Fruit fly (Drosophila melanogaster) whole organism, embryonic: Measurements from ENCODE around the gene Fancd2.
A peak's percentile ranks its signal among the peaks of the same experiment; 100 is the strongest.

Source experiments
- ATbp ChIP-seq: fragments of 200-800 bp; sonication (Bioruptor generic); optimal IDR thresholded peaks from 2 replicates; lab custom pipeline; 2017; ENCODE audit warnings: missing biosample characterization, mild to moderate bottlenecking, missing genetic modification characterization, missing genetic modification reagents
- Atf6 ChIP-seq: fragments of 200-800 bp; sonication (Bioruptor generic); IDR thresholded peaks from 2 replicates; pipeline ENCODE4 v1.3.6; 2022; ENCODE audit warnings: missing biosample characterization, missing genetic modification characterization
- CG10366 ChIP-seq: fragments of 200-800 bp; sonication (Bioruptor generic); IDR thresholded peaks from 2 replicates; pipeline ENCODE4 v1.3.6; 2022; ENCODE audit warnings: missing biosample characterization, missing genetic modification characterization
- CG10654 ChIP-seq: fragments of 200-800 bp; sonication (Bioruptor generic); optimal IDR thresholded peaks from 2 replicates; lab custom pipeline; 2016; ENCODE audit warnings: missing biosample characterization, missing genetic modification characterization
- CG12155 ChIP-seq: fragments of 200-800 bp; sonication (Bioruptor generic); optimal IDR thresholded peaks from 3 replicates; lab custom pipeline; 2016; ENCODE audit warnings: missing biosample characterization, missing genetic modification characterization
- CG13296 ChIP-seq: fragments of 200-800 bp; sonication (Bioruptor generic); optimal IDR thresholded peaks from 3 replicates; lab custom pipeline; 2018; ENCODE audit warnings: missing biosample characterization, mild to moderate bottlenecking, missing genetic modification characterization
- CG34376 ChIP-seq: fragments of 200-800 bp; sonication (Bioruptor generic); optimal IDR thresholded peaks from 2 replicates; lab custom pipeline; 2018; ENCODE audit warnings: missing biosample characterization, mild to moderate bottlenecking, missing genetic modification characterization
- CG4820 ChIP-seq: fragments of 200-800 bp; sonication (Bioruptor generic); optimal IDR thresholded peaks from 3 replicates; lab custom pipeline; 2016; ENCODE audit warnings: missing biosample characterization, missing genetic modification characterization
- CG5245 ChIP-seq: fragments of 200-800 bp; sonication (Bioruptor generic); optimal IDR thresholded peaks from 3 replicates; lab custom pipeline; 2016; ENCODE audit warnings: missing biosample characterization, missing genetic modification characterization
- CG5953 ChIP-seq: fragments of 200-800 bp; sonication (Bioruptor generic); IDR thresholded peaks from 2 replicates; pipeline ENCODE4 v1.3.6; 2022; ENCODE audit warnings: missing biosample characterization, missing genetic modification characterization
- CG6854 ChIP-seq: fragments of 200-800 bp; sonication (Bioruptor generic); optimal IDR thresholded peaks from 3 replicates; lab custom pipeline; 2017; ENCODE audit warnings: missing biosample characterization, mild to moderate bottlenecking, missing genetic modification characterization
- CG8388 ChIP-seq: fragments of 200-800 bp; sonication (Bioruptor generic); optimal IDR thresholded peaks from 2 replicates; lab custom pipeline; 2019; ENCODE audit warnings: missing biosample characterization, mild to moderate bottlenecking, missing genetic modification characterization, moderate library complexity
- CG9437 ChIP-seq: fragments of 200-800 bp; sonication (Bioruptor generic); optimal IDR thresholded peaks from 2 replicates; lab custom pipeline; 2018; ENCODE audit warnings: missing biosample characterization, mild to moderate bottlenecking, missing genetic modification characterization
- Dip3 ChIP-seq: fragments of 200-800 bp; sonication (Bioruptor generic); optimal IDR thresholded peaks from 3 replicates; lab custom pipeline; 2016; ENCODE audit warnings: missing biosample characterization, missing genetic modification characterization
- Drgx ChIP-seq: fragments of 200-800 bp; sonication (Bioruptor generic); IDR thresholded peaks from 2 replicates; pipeline ENCODE4 v1.3.6; 2022; ENCODE audit warnings: missing biosample characterization, missing genetic modification characterization
- Fer3 ChIP-seq: fragments of 200-800 bp; sonication (Bioruptor generic); optimal IDR thresholded peaks from 2 replicates; lab custom pipeline; 2018; ENCODE audit warnings: missing biosample characterization, mild to moderate bottlenecking, missing genetic modification characterization, moderate library complexity
- H2.0 ChIP-seq: fragments of 200-800 bp; sonication (Bioruptor generic); IDR thresholded peaks from 2 replicates; pipeline ENCODE4 v1.3.6; 2022; ENCODE audit warnings: missing biosample characterization, missing genetic modification characterization
- Hr39 ChIP-seq: fragments of >200 bp; optimal IDR thresholded peaks from 2 replicates; lab custom pipeline; 2017
- MESR4 ChIP-seq: fragments of 200-800 bp; sonication (Bioruptor generic); optimal IDR thresholded peaks from 2 replicates; lab custom pipeline; 2018; ENCODE audit warnings: missing biosample characterization, mild to moderate bottlenecking, missing genetic modification characterization, moderate library complexity
- Oaz ChIP-seq: fragments of 200-800 bp; sonication (Bioruptor generic); IDR thresholded peaks from 2 replicates; pipeline ENCODE4 v1.3.6; 2022; ENCODE audit warnings: missing biosample characterization, missing genetic modification characterization
- Pdp1 ChIP-seq, 2 experiments: fragments of 200-800 bp; sonication (Bioruptor generic); optimal IDR thresholded peaks; 3 replicates each; lab custom pipeline; 2016; ENCODE audit warnings: missing biosample characterization in 2 of 2, missing genetic modification characterization in 2 of 2, mild to moderate bottlenecking in 1 of 2, moderate library complexity in 1 of 2
- Ssrp ChIP-seq: fragments of 200-800 bp; sonication (Bioruptor generic); optimal IDR thresholded peaks from 2 replicates; lab custom pipeline; 2018; ENCODE audit warnings: missing biosample characterization, mild to moderate bottlenecking, missing genetic modification characterization, moderate library complexity
- TFAM ChIP-seq: fragments of 200-800 bp; sonication (Bioruptor generic); optimal IDR thresholded peaks from 2 replicates; lab custom pipeline; 2017; ENCODE audit warnings: missing biosample characterization, missing genetic modification characterization, inconsistent platforms
- abd-A ChIP-seq: fragments of 200-800 bp; sonication (Bioruptor generic); optimal IDR thresholded peaks from 3 replicates; lab custom pipeline; 2019; ENCODE audit warnings: missing biosample characterization, mild to moderate bottlenecking, missing genetic modification characterization, moderate library complexity
- bsh ChIP-seq, 2 experiments: fragments of 200-800 bp; sonication (Bioruptor generic); optimal IDR thresholded peaks; 2 replicates each; lab custom pipeline; 2017 to 2018; ENCODE audit warnings: mild to moderate bottlenecking in 2 of 2, missing biosample characterization in 2 of 2, missing genetic modification characterization in 2 of 2, moderate library complexity in 1 of 2
- cad ChIP-seq: fragments of >200 bp; optimal IDR thresholded peaks from 2 replicates; lab custom pipeline; 2017; ENCODE audit warnings: missing biosample characterization, missing genetic modification characterization
- corto ChIP-seq: fragments of 200-800 bp; sonication (Bioruptor generic); optimal IDR thresholded peaks from 2 replicates; lab custom pipeline; 2016; ENCODE audit warnings: missing biosample characterization, mild to moderate bottlenecking, missing genetic modification characterization, moderate library complexity
- dan ChIP-seq: fragments of 200-800 bp; sonication (Bioruptor generic); IDR thresholded peaks from 2 replicates; pipeline ENCODE4 v1.3.6; 2022; ENCODE audit warnings: missing biosample characterization, missing genetic modification characterization
- gro ChIP-seq: fragments of 200-800 bp; sonication (Bioruptor generic); optimal IDR thresholded peaks from 2 replicates; lab custom pipeline; 2016; ENCODE audit warnings: missing biosample characterization, missing genetic modification characterization
- gsb ChIP-seq: fragments of 200-800 bp; sonication (Bioruptor generic); IDR thresholded peaks from 2 replicates; pipeline ENCODE4 v1.3.6; 2022; ENCODE audit warnings: missing biosample characterization, missing genetic modification characterization
- gt ChIP-seq: fragments of 200-800 bp; sonication (Bioruptor generic); IDR thresholded peaks from 2 replicates; pipeline ENCODE4 v1.3.6; 2022; ENCODE audit warnings: missing biosample characterization, missing genetic modification characterization
- ind ChIP-seq: fragments of 200-800 bp; sonication (Bioruptor generic); optimal IDR thresholded peaks from 3 replicates; lab custom pipeline; 2016; ENCODE audit warnings: missing biosample characterization, missing genetic modification characterization
- klu ChIP-seq: fragments of 200-800 bp; sonication (Bioruptor generic); IDR thresholded peaks from 2 replicates; pipeline ENCODE4 v1.3.6; 2022; ENCODE audit warnings: missing biosample characterization, missing genetic modification characterization
- lbe ChIP-seq: fragments of 200-800 bp; sonication (Bioruptor generic); optimal IDR thresholded peaks from 2 replicates; lab custom pipeline; 2016; ENCODE audit warnings: missing biosample characterization, mild to moderate bottlenecking, missing genetic modification characterization
- lilli ChIP-seq: fragments of 200-800 bp; sonication (Bioruptor generic); optimal IDR thresholded peaks from 3 replicates; lab custom pipeline; 2016; ENCODE audit warnings: missing biosample characterization, missing genetic modification characterization
- mld ChIP-seq: fragments of 200-800 bp; sonication (Bioruptor generic); IDR thresholded peaks from 3 replicates; pipeline ENCODE4 v1.3.6; 2022; ENCODE audit warnings: missing biosample characterization, missing genetic modification characterization; ENCODE audit not compliant: partially characterized antibody
- nerfin-1 ChIP-seq: fragments of 200-800 bp; sonication (Bioruptor generic); optimal IDR thresholded peaks from 3 replicates; lab custom pipeline; 2019; ENCODE audit warnings: missing biosample characterization, mild to moderate bottlenecking, missing genetic modification characterization, moderate library complexity
- nom ChIP-seq: fragments of 200-800 bp; sonication (Bioruptor generic); optimal IDR thresholded peaks from 2 replicates; lab custom pipeline; 2017; ENCODE audit warnings: missing biosample characterization, missing genetic modification characterization, mild to moderate bottlenecking, moderate library complexity, missing genetic modification reagents
- sc ChIP-seq, 3 experiments: fragments of >200 bp in 2 of 3; fragments of 200-800 bp in 1 of 3; sonication (Bioruptor generic) in 1 of 3; optimal IDR thresholded peaks; 2 replicates in 2 of 3; 3 replicates in 1 of 3; lab custom pipeline; 2017; ENCODE audit warnings: mild to moderate bottlenecking in 1 of 3, missing biosample characterization in 1 of 3, missing genetic modification characterization in 1 of 3, missing genetic modification reagents in 1 of 3
- sens ChIP-seq: fragments of 200-800 bp; sonication (Bioruptor generic); peaks from one replicate; lab custom pipeline; 2016; ENCODE audit warnings: missing biosample characterization, missing genetic modification characterization
- seq ChIP-seq: fragments of 200-800 bp; sonication (Bioruptor generic); IDR thresholded peaks from 2 replicates; pipeline ENCODE4 v1.3.6; 2022; ENCODE audit warnings: missing biosample characterization, missing genetic modification characterization
- slp2 ChIP-seq: fragments of 200-800 bp; sonication (Bioruptor generic); optimal IDR thresholded peaks from 2 replicates; lab custom pipeline; 2016; ENCODE audit warnings: missing biosample characterization, missing genetic modification characterization
- sqz ChIP-seq: fragments of 200-800 bp; sonication (Bioruptor generic); optimal IDR thresholded peaks from 3 replicates; lab custom pipeline; 2018; ENCODE audit warnings: missing biosample characterization, mild to moderate bottlenecking, missing genetic modification characterization
- stwl ChIP-seq: fragments of 200-800 bp; sonication (Bioruptor generic); optimal IDR thresholded peaks from 3 replicates; lab custom pipeline; 2018; ENCODE audit warnings: missing biosample characterization, mild to moderate bottlenecking, missing genetic modification characterization, moderate library complexity

The Fancd2 gene

dm6 chr3R:20788559-20788958 lies 27.4 kb downstream of the Fancd2 start:
- TF ChIP-seq nerfin-1 (tag; lab: Kevin White, UChicago) (peak; percentile 72), sqz (peak; percentile 62), CG4820 (GFP tag; lab: Kevin White, UChicago) (no peak), Pdp1 (GFP tag; optimal IDR thresholded peaks at IDR 0.05; lab: Kevin White, UChicago) (no peak), CG6854 (GFP tag; lab: Kevin White, UChicago) (no peak), Fer3 (no peak), Ssrp (tag; lab: Kevin White, UChicago) (no peak), seq (GFP tag; lab: Robert Waterston, UW) (peak; percentile 37; the same call in 1 of the 2 replicates)
- TF ChIP-seq, all 482 proteins: peak for 3

DNA sequence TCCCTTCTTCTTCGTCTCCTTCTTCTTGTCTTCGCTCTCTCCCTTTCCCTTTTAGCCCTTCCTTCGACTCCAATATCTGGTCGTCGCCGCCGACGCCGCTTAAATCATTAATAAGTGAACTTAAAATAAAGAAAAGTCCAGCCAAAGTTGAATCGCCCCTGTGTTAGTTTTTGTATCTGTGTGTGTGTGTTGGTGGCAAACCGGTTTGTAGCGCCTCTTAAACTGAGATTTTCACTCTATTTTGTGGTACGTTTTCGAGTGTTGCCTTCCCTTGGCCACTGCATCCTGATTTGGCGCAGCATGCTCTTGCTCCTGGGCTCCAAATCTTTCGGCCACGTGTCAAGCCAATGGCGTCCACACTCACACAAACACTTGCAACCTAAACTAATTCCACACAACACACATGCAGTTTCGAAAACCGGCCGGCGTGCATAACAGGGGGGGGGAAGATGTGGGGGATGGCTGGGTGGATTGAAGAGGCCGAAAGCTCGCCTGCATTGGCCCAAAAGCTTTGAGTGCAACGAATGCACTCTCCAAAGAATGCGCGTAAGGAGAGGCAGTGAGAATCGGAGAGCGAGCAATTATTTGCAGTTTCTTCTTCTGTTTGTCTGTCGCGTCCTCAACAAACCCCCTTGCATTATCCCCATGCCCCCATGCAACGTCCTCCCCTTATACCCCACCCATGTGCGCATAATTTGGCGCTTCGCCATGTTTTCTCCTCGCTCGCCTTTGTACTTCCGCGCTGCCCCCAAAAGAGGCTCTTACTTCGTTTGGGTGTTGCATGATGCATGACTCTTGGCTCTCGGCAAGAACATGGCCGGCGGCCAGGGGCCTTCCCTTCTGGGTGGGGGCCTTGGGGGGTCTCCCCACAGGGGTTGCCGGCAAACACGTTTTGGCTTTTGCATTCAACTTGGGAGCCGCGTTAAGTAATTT lies 31.3 kb downstream of the Fancd2 start:
- TF ChIP-seq stwl (tag; lab: Kevin White, UChicago), result no peak
- no peak for TF ChIP-seq Atf6
- TF ChIP-seq TFAM (GFP tag; lab: Kevin White, UChicago), result no peak
- TF ChIP-seq CG4820 (GFP tag; lab: Kevin White, UChicago), result no peak
- TF ChIP-seq Hr39, result peak; percentile 39
- no peak for TF ChIP-seq CG13296 (GFP tag; lab: Kevin White, UChicago)
- no peak for TF ChIP-seq MESR4 (GFP tag; lab: Kevin White, UChicago)
- TF ChIP-seq dan (GFP tag; lab: Robert Waterston, UW), result 0 out of 2 replicates have a peak, but pooled peaks have one; percentile 8
- peak; percentile 72 for TF ChIP-seq Drgx
- TF ChIP-seq nom (GFP tag; lab: Kevin White, UChicago), result peak; percentile 77
- peak in 1 of 2 experiments; percentile 45 for TF ChIP-seq bsh (GFP tag; optimal IDR thresholded peaks at IDR 0.05; lab: Kevin White, UChicago)
- no peak for TF ChIP-seq H2.0 (GFP tag; lab: Robert Waterston, UW)
- no peak for TF ChIP-seq abd-A (tag; lab: Kevin White, UChicago)
- TF ChIP-seq sc (optimal IDR thresholded peaks at IDR 0.05; lab: Kevin White, UChicago), result no peak
- TF ChIP-seq sc (GFP tag; optimal IDR thresholded peaks at IDR 0.05; lab: Kevin White, UChicago), result no peak
- TF ChIP-seq CG12155 (GFP tag; lab: Kevin White, UChicago), result no peak
- no peak for TF ChIP-seq CG10654 (GFP tag; lab: Kevin White, UChicago)
- no peak for TF ChIP-seq ATbp (GFP tag; lab: Kevin White, UChicago)

DNA sequence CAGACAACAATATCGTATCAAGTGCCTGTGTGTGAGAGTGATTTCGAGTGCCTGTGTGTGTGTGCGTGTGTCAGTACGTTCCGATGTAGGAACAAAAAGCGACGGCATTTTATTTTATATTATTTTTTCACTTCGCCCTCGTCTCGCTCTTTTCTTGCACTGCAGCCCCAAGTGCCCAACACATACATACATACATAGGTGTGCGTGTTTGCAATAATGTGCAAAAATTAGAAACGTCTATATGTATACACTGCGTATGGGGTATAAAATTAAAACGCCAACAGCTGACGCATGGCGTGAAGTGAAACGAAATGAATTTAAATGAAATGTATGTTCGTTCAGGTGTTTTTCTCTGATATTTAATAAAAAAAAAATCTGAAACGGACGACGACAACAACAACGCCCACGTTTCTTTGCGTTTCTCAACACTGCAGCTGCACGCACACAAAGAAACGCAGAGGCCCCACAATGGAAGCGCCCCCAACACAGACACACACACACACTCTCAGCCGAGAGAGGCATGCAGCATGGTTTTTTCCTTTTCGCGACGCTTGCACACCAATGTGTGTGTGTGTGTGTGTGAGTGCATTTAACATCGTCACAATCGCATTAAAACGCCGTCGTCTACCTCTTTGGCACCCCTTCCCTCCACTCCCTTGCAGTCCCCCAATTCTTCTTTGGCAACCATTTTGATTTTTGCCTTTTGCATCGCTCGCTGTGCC lies 32.1 kb downstream of the Fancd2 start:
- TF ChIP-seq lilli, result no peak
- no peak for TF ChIP-seq klu (GFP tag; lab: Robert Waterston, UW)
- no peak for TF ChIP-seq mld (GFP tag; lab: Robert Waterston, UW)
- TF ChIP-seq lbe (GFP tag; lab: Kevin White, UChicago), result peak; percentile 22
- peak; percentile 12 for TF ChIP-seq corto (GFP tag; lab: Kevin White, UChicago)
- no peak for TF ChIP-seq Dip3
- TF ChIP-seq sens (GFP tag; lab: Kevin White, UChicago), result peak; percentile 28
- TF ChIP-seq CG34376 (GFP tag; lab: Kevin White, UChicago), result no peak
- peak; percentile 55; the same call in 1 of the 2 replicates for TF ChIP-seq Drgx
- TF ChIP-seq Oaz (GFP tag; lab: Robert Waterston, UW), result no peak
- no peak for TF ChIP-seq gt (GFP tag; lab: Robert Waterston, UW)
- TF ChIP-seq ind (GFP tag; lab: Kevin White, UChicago), result no peak
- no peak for TF ChIP-seq CG5953 (GFP tag; lab: Robert Waterston, UW)
- TF ChIP-seq CG8388, result no peak
- TF ChIP-seq gsb, result no peak
- no peak for TF ChIP-seq cad
- TF ChIP-seq CG5245 (GFP tag; lab: Kevin White, UChicago), result no peak
- no peak for TF ChIP-seq gro
- no peak for TF ChIP-seq CG10366 (GFP tag; lab: Robert Waterston, UW)
- TF ChIP-seq bsh (GFP tag; optimal IDR thresholded peaks at IDR 0.05; lab: Kevin White, UChicago), result peak in 1 of 2 experiments; percentile 54
- no peak for TF ChIP-seq slp2 (GFP tag; lab: Kevin White, UChicago)
- TF ChIP-seq CG9437 (GFP tag; lab: Kevin White, UChicago), result no peak
- TF ChIP-seq nom (GFP tag; lab: Kevin White, UChicago), result peak; percentile 13
